Worm (Caenorhabditis elegans) whole organism, L4 larva: Measurements from ENCODE around the gene ZK1127.4.
A peak's percentile ranks its signal among the peaks of the same experiment; 100 is the strongest.

Experiments used
- F26F4.8 ChIP-seq: fragments of 200-800 bp; sonication (Bioruptor generic); conservative IDR thresholded peaks from 2 replicates; pipeline ENCODE4 v1.3.6; 2022; ENCODE audit warnings: missing genetic modification characterization, missing compliant biosample characterization
- F37D6.2 ChIP-seq: sonication (generic microtip); optimal IDR thresholded peaks from 2 replicates; lab custom pipeline; 2016; ENCODE audit warnings: mild to moderate bottlenecking, missing genetic modification characterization, missing compliant biosample characterization
- T20F7.1 ChIP-seq: fragments of 200-800 bp; sonication (Bioruptor generic); optimal IDR thresholded peaks from 2 replicates; lab custom pipeline; 2018; ENCODE audit warnings: mild to moderate bottlenecking, missing genetic modification characterization, missing compliant biosample characterization
- Y5F2A.4 ChIP-seq: fragments of 200-800 bp; sonication (Bioruptor generic); optimal IDR thresholded peaks from 2 replicates; lab custom pipeline; 2018; ENCODE audit warnings: mild to moderate bottlenecking, missing genetic modification characterization, missing compliant biosample characterization
- aly-2 ChIP-seq: sonication (generic microtip); optimal IDR thresholded peaks from 2 replicates; lab custom pipeline; 2018; ENCODE audit warnings: missing biosample characterization, missing genetic modification characterization
- arid-1 ChIP-seq: fragments of 200-800 bp; sonication (Bioruptor generic); conservative IDR thresholded peaks from 2 replicates; pipeline ENCODE4 v1.3.6; 2022; ENCODE audit warnings: missing genetic modification reagents, missing genetic modification characterization, missing compliant biosample characterization
- ceh-20 ChIP-seq: fragments of 200-800 bp; sonication (Bioruptor generic); IDR thresholded peaks from 2 replicates; pipeline ENCODE4 v1.3.6; 2022; ENCODE audit warnings: missing genetic modification reagents, missing genetic modification characterization, missing compliant biosample characterization
- ceh-82 ChIP-seq: sonication (generic microtip); optimal IDR thresholded peaks from 2 replicates; lab custom pipeline; 2017; ENCODE audit warnings: missing biosample characterization, missing genetic modification characterization
- ces-1 ChIP-seq: fragments of 150-350 bp; sonication (generic microtip); optimal IDR thresholded peaks from 4 replicates; lab custom pipeline; 2014; ENCODE audit warnings: missing biosample characterization, missing genetic modification reagents, missing genetic modification characterization
- daf-16 ChIP-seq, 3 experiments: sonication (generic microtip); optimal IDR thresholded peaks; 2 replicates each; lab custom pipeline; 2016 to 2017; ENCODE audit warnings: missing genetic modification characterization in 3 of 3, missing genetic modification reagents in 3 of 3, mild to moderate bottlenecking in 2 of 3, missing compliant biosample characterization in 2 of 3, missing biosample characterization in 1 of 3, moderate library complexity in 1 of 3
- dmd-6 ChIP-seq: fragments of 200-800 bp; sonication (Bioruptor generic); IDR thresholded peaks from 2 replicates; pipeline ENCODE4 v1.3.6; 2022; ENCODE audit warnings: missing genetic modification reagents, missing genetic modification characterization, missing compliant biosample characterization
- dmd-9 ChIP-seq: fragments of 200-800 bp; sonication (Bioruptor generic); IDR thresholded peaks from 2 replicates; pipeline ENCODE4 v1.3.6; 2022; ENCODE audit warnings: missing genetic modification reagents, missing genetic modification characterization, missing compliant biosample characterization
- dpl-1 ChIP-seq: fragments of 150-350 bp; optimal IDR thresholded peaks from 2 replicates; lab custom pipeline; 2014; ENCODE audit warnings: missing biosample characterization, missing genetic modification reagents, missing genetic modification characterization
- duxl-1 ChIP-seq: sonication (generic microtip); optimal IDR thresholded peaks from 2 replicates; lab custom pipeline; 2016; ENCODE audit warnings: mild to moderate bottlenecking, missing genetic modification characterization, moderate library complexity, missing compliant biosample characterization; ENCODE audit not compliant: poor library complexity
- fkh-10 ChIP-seq: fragments of 150-350 bp; optimal IDR thresholded peaks from 2 replicates; lab custom pipeline; 2014; ENCODE audit warnings: missing biosample characterization, missing genetic modification reagents, missing genetic modification characterization
- fos-1 ChIP-seq: fragments of 150-350 bp; optimal IDR thresholded peaks from 2 replicates; lab custom pipeline; 2014; ENCODE audit warnings: missing biosample characterization, missing genetic modification characterization
- hif-1 ChIP-seq, 2 experiments: sonication (generic microtip); optimal IDR thresholded peaks; 2 replicates each; lab custom pipeline; 2016 to 2017; ENCODE audit warnings: missing compliant biosample characterization in 2 of 2, missing genetic modification characterization in 2 of 2, missing genetic modification reagents in 2 of 2, missing genotype in 2 of 2, mild to moderate bottlenecking in 1 of 2
- hlh-11 ChIP-seq: fragments of 200-800 bp; sonication (Bioruptor generic); optimal IDR thresholded peaks from 2 replicates; lab custom pipeline; 2018; ENCODE audit warnings: mild to moderate bottlenecking, missing genetic modification characterization, missing compliant biosample characterization
- hlh-30 ChIP-seq: sonication (generic microtip); optimal IDR thresholded peaks from 2 replicates; lab custom pipeline; 2017; ENCODE audit warnings: antibody characterized with exemption, mild to moderate bottlenecking, missing genetic modification characterization, missing compliant biosample characterization; ENCODE audit not compliant: insufficient read depth
- hmg-1.1 ChIP-seq: fragments of 200-800 bp; sonication (Bioruptor generic); IDR thresholded peaks from 2 replicates; pipeline ENCODE4 v1.3.6; 2022; ENCODE audit warnings: missing genetic modification reagents, missing genetic modification characterization, missing compliant biosample characterization
- lim-7 ChIP-seq: fragments of 200-800 bp; sonication (Bioruptor generic); IDR thresholded peaks from 2 replicates; pipeline ENCODE4 v1.3.6; 2022; ENCODE audit warnings: missing genetic modification characterization, missing compliant biosample characterization
- lin-1 ChIP-seq: fragments of 200-800 bp; sonication (Bioruptor generic); IDR thresholded peaks from 2 replicates; pipeline ENCODE4 v1.3.6; 2022; ENCODE audit warnings: missing genetic modification reagents, missing genetic modification characterization, missing compliant biosample characterization
- lin-13 ChIP-seq: fragments of 150-350 bp; optimal IDR thresholded peaks from 2 replicates; lab custom pipeline; 2014; ENCODE audit warnings: missing biosample characterization, missing genetic modification reagents, missing genetic modification characterization
- lin-15B ChIP-seq: fragments of 150-350 bp; sonication (generic microtip); optimal IDR thresholded peaks from 3 replicates; lab custom pipeline; 2014; ENCODE audit warnings: missing biosample characterization, missing genetic modification characterization
- lin-38 ChIP-seq: fragments of 200-800 bp; sonication (Bioruptor generic); IDR thresholded peaks from 2 replicates; pipeline ENCODE4 v1.3.6; 2022; ENCODE audit warnings: missing genetic modification reagents, missing genetic modification characterization, missing compliant biosample characterization
- lir-3 ChIP-seq: sonication (generic microtip); optimal IDR thresholded peaks from 2 replicates; lab custom pipeline; 2016; ENCODE audit warnings: mild to moderate bottlenecking, missing genetic modification characterization, missing compliant biosample characterization
- lsy-2 ChIP-seq, 2 experiments: fragments of 150-350 bp in 1 of 2; sonication (generic microtip) in 1 of 2; optimal IDR thresholded peaks; 2 replicates each; lab custom pipeline; 2014 to 2017; ENCODE audit warnings: missing biosample characterization in 2 of 2, missing genetic modification characterization in 2 of 2
- madf-9 ChIP-seq: fragments of 200-800 bp; sonication (Bioruptor generic); conservative IDR thresholded peaks from 2 replicates; pipeline ENCODE4 v1.3.6; 2022; ENCODE audit warnings: missing genetic modification reagents, missing genetic modification characterization, missing compliant biosample characterization
- mdt-29 ChIP-seq: fragments of 200-800 bp; sonication (Bioruptor generic); IDR thresholded peaks from 2 replicates; pipeline ENCODE4 v1.3.6; 2022; ENCODE audit warnings: missing genetic modification reagents, missing genetic modification characterization, missing compliant biosample characterization
- mep-1 ChIP-seq: fragments of 150-350 bp; sonication (generic microtip); optimal IDR thresholded peaks from 3 replicates; lab custom pipeline; 2014; ENCODE audit warnings: missing biosample characterization, missing genetic modification characterization
- mes-2 ChIP-seq: sonication (generic microtip); optimal IDR thresholded peaks from 2 replicates; lab custom pipeline; 2016; ENCODE audit warnings: missing genotype, mild to moderate bottlenecking, missing genetic modification characterization, missing compliant biosample characterization; ENCODE audit not compliant: poor library complexity, severe bottlenecking
- nhr-10 ChIP-seq: fragments of 150-350 bp; optimal IDR thresholded peaks from 2 replicates; lab custom pipeline; 2014; ENCODE audit warnings: missing biosample characterization, missing genetic modification characterization
- nhr-11 ChIP-seq: fragments of 150-350 bp; optimal IDR thresholded peaks from 2 replicates; lab custom pipeline; 2014; ENCODE audit warnings: missing biosample characterization, missing genetic modification characterization
- nhr-28 ChIP-seq: fragments of 150-350 bp; optimal IDR thresholded peaks from 2 replicates; lab custom pipeline; 2014; ENCODE audit warnings: missing biosample characterization, missing genetic modification characterization
- nhr-48 ChIP-seq: sonication (generic microtip); optimal IDR thresholded peaks from 2 replicates; lab custom pipeline; 2016; ENCODE audit warnings: mild to moderate bottlenecking, missing genetic modification characterization, missing compliant biosample characterization
- nhr-77 ChIP-seq: fragments of 150-350 bp; optimal IDR thresholded peaks from 2 replicates; lab custom pipeline; 2014; ENCODE audit warnings: missing biosample characterization, missing genetic modification characterization
- pha-4 ChIP-seq, 2 experiments: fragments of 150-350 bp in 1 of 2; fragments of 200-800 bp in 1 of 2; sonication (Bioruptor generic) in 1 of 2; IDR thresholded peaks in 1 of 2; optimal IDR thresholded peaks in 1 of 2; 2 replicates each; pipeline versions ENCODE4 v1.3.6 to Lab custom; 2014 to 2022; ENCODE audit warnings: missing genetic modification characterization in 2 of 2, missing genetic modification reagents in 2 of 2, missing biosample characterization in 1 of 2, missing compliant biosample characterization in 1 of 2
- php-3 ChIP-seq: fragments of 200-800 bp; sonication (Bioruptor generic); IDR thresholded peaks from 2 replicates; pipeline ENCODE4 v1.3.6; 2022; ENCODE audit warnings: missing genetic modification reagents, missing genetic modification characterization, missing compliant biosample characterization
- rbr-2 ChIP-seq: sonication (generic microtip); optimal IDR thresholded peaks from 2 replicates; lab custom pipeline; 2016; ENCODE audit warnings: missing genotype, missing genetic modification characterization, missing compliant biosample characterization
- set-16 ChIP-seq: fragments of 200-800 bp; sonication (Bioruptor generic); IDR thresholded peaks from 2 replicates; pipeline ENCODE4 v1.3.6; 2022; ENCODE audit warnings: missing genetic modification reagents, missing genetic modification characterization, missing compliant biosample characterization
- snpc-4 ChIP-seq: fragments of 150-350 bp; optimal IDR thresholded peaks from 2 replicates; lab custom pipeline; 2014; ENCODE audit warnings: missing biosample characterization, missing genetic modification characterization
- spr-3 ChIP-seq: fragments of 200-800 bp; sonication (Bioruptor generic); optimal IDR thresholded peaks from 2 replicates; lab custom pipeline; 2018; ENCODE audit warnings: mild to moderate bottlenecking, missing genetic modification characterization, missing compliant biosample characterization
- tra-1 ChIP-seq: fragments of 200-800 bp; sonication (Bioruptor generic); IDR thresholded peaks from 2 replicates; pipeline ENCODE4 v1.3.6; 2022; ENCODE audit warnings: missing genetic modification reagents, missing genetic modification characterization, missing compliant biosample characterization
- unc-130 ChIP-seq: sonication (generic microtip); optimal IDR thresholded peaks from 2 replicates; lab custom pipeline; 2016; ENCODE audit warnings: missing genetic modification reagents, missing genetic modification characterization, missing compliant biosample characterization
- vab-7 ChIP-seq: fragments of 200-800 bp; sonication (Bioruptor generic); IDR thresholded peaks from 2 replicates; pipeline ENCODE4 v1.3.6; 2022; ENCODE audit warnings: missing genetic modification reagents, missing genetic modification characterization, missing compliant biosample characterization
- zfp-3 ChIP-seq: fragments of 200-800 bp; sonication (Bioruptor generic); conservative IDR thresholded peaks from 2 replicates; pipeline ENCODE4 v1.3.6; 2022; ENCODE audit warnings: missing genetic modification reagents, missing genetic modification characterization, missing compliant biosample characterization
- zip-11 ChIP-seq: fragments of 200-800 bp; sonication (Bioruptor generic); IDR thresholded peaks from 2 replicates; pipeline ENCODE4 v1.3.6; 2022; ENCODE audit warnings: missing genetic modification characterization, missing compliant biosample characterization

Gene ZK1127.4

ce11 chrII:7072590-7073536 is 19.1 kb downstream of the ZK1127.4 start:
- TF ChIP-seq mes-2 (tag; lab: Kevin White, UChicago) = peak; percentile 77
- TF ChIP-seq daf-16 (GFP tag; optimal IDR thresholded peaks at IDR 0.05; lab: Kevin White, UChicago) = no peak
- TF ChIP-seq daf-16 (tag; optimal IDR thresholded peaks at IDR 0.05; lab: Kevin White, UChicago) = peak; percentile 59
- peak; percentile 65 for TF ChIP-seq nhr-28 (tag; lab: Kevin White, UChicago)
- no peak for TF ChIP-seq ceh-82 (tag; lab: Kevin White, UChicago)
- TF ChIP-seq unc-130 = peak; percentile 11
- no peak for TF ChIP-seq zip-11 (GFP tag; lab: Robert Waterston, UW)
- peak; percentile 72 for TF ChIP-seq T20F7.1
- TF ChIP-seq lin-1 = peak; percentile 68; the same call in 1 of the 2 replicates
- peak; percentile 21 to 81 for TF ChIP-seq lsy-2 (tag; optimal IDR thresholded peaks at IDR 0.05; lab: Kevin White, UChicago)
- no peak for TF ChIP-seq lim-7
- TF ChIP-seq pha-4 (GFP tag; IDR thresholded peaks at IDR 0.05; lab: Robert Waterston, UW) = no peak
- peak; percentile 35 for TF ChIP-seq pha-4 (tag; optimal IDR thresholded peaks at IDR 0.05; lab: Kevin White, UChicago)
- TF ChIP-seq arid-1 (GFP tag; lab: Robert Waterston, UW) = no peak
- TF ChIP-seq dpl-1 = peak; percentile 59
- TF ChIP-seq F37D6.2 (tag; lab: Kevin White, UChicago) = no peak
- TF ChIP-seq lin-38 (GFP tag; lab: Robert Waterston, UW) = peak; percentile 89
- TF ChIP-seq madf-9 (GFP tag; lab: Robert Waterston, UW) = no peak
- TF ChIP-seq fkh-10 (GFP tag; lab: Kevin White, UChicago) = peak; percentile 15
- no peak for TF ChIP-seq fos-1 (tag; lab: Kevin White, UChicago)
- TF ChIP-seq lin-15B (tag; lab: Kevin White, UChicago) = no peak
- peak; percentile 84 for TF ChIP-seq php-3 (GFP tag; lab: Robert Waterston, UW)
- peak; percentile 73 for TF ChIP-seq hlh-30 (tag; lab: Kevin White, UChicago)
- peak; percentile 69; the same call in 1 of the 2 replicates for TF ChIP-seq tra-1
- peak; percentile 53; the same call in 1 of the 2 replicates for TF ChIP-seq ceh-20 (GFP tag; lab: Robert Waterston, UW)
- TF ChIP-seq set-16 (GFP tag; lab: Robert Waterston, UW) = no peak
- no peak for TF ChIP-seq dmd-9 (GFP tag; lab: Robert Waterston, UW)
- TF ChIP-seq F26F4.8 (GFP tag; lab: Robert Waterston, UW) = no peak
- TF ChIP-seq nhr-48 (tag; lab: Kevin White, UChicago) = peak; percentile 32
- TF ChIP-seq vab-7 (GFP tag; lab: Robert Waterston, UW) = peak; percentile 32; the same call in 1 of the 2 replicates
- peak in 1 of 2 experiments; percentile 72 for TF ChIP-seq hif-1 (tag; optimal IDR thresholded peaks at IDR 0.05; lab: Kevin White, UChicago)
- TF ChIP-seq nhr-10 (tag; lab: Kevin White, UChicago) = peak; percentile 75
- 0 out of 2 replicates have a peak, but pooled peaks have one; percentile 23 for TF ChIP-seq hmg-1.1 (GFP tag; lab: Robert Waterston, UW)
- peak; percentile 91 for TF ChIP-seq dmd-6 (GFP tag; lab: Robert Waterston, UW)
- TF ChIP-seq lin-13 (GFP tag; lab: Kevin White, UChicago) = peak; percentile 21
- TF ChIP-seq rbr-2 (tag; lab: Kevin White, UChicago) = peak; percentile 56
- TF ChIP-seq ces-1 = no peak
- TF ChIP-seq spr-3 (GFP tag; lab: Kevin White, UChicago) = no peak
- TF ChIP-seq aly-2 (tag; lab: Kevin White, UChicago) = no peak
- TF ChIP-seq lir-3 (tag; lab: Kevin White, UChicago) = no peak
- TF ChIP-seq nhr-77 = peak; percentile 38
- TF ChIP-seq duxl-1 = no peak
- peak; percentile 57 for TF ChIP-seq mep-1
- no peak for TF ChIP-seq zfp-3 (GFP tag; lab: Robert Waterston, UW)
- peak; percentile 98 for TF ChIP-seq nhr-11
- no peak for TF ChIP-seq snpc-4
- TF ChIP-seq mdt-29 = peak; percentile 53; the same call in 1 of the 2 replicates
- no peak for TF ChIP-seq Y5F2A.4 (GFP tag; lab: Kevin White, UChicago)
- TF ChIP-seq hlh-11 = peak; percentile 78
